Fruit fly (Drosophila melanogaster) whole organism, prepupa: ENCODE measurements around the gene CG17134.

Experiments
- CG10631 ChIP-seq: fragments of 200-800 bp; sonication (Bioruptor generic); optimal IDR thresholded peaks from 2 replicates; lab custom pipeline; 2016; ENCODE audit warnings: missing biosample characterization, missing genetic modification characterization
- CG10669 ChIP-seq: fragments of 200-800 bp; sonication (Bioruptor generic); optimal IDR thresholded peaks from 3 replicates; lab custom pipeline; 2018; ENCODE audit warnings: missing biosample characterization, mild to moderate bottlenecking, missing genetic modification characterization, moderate library complexity
- CG11762 ChIP-seq: fragments of 200-800 bp; sonication (Bioruptor generic); optimal IDR thresholded peaks from 3 replicates; lab custom pipeline; 2016; ENCODE audit warnings: missing biosample characterization, missing genetic modification characterization; ENCODE audit not compliant: insufficient read depth
- CG11902 ChIP-seq: fragments of 200-800 bp; sonication (Bioruptor generic); optimal IDR thresholded peaks from 3 replicates; lab custom pipeline; 2016; ENCODE audit warnings: missing biosample characterization, missing genetic modification characterization
- CG1621 ChIP-seq: fragments of 200-800 bp; sonication (Bioruptor generic); optimal IDR thresholded peaks from 3 replicates; lab custom pipeline; 2018; ENCODE audit warnings: missing biosample characterization, mild to moderate bottlenecking, missing genetic modification characterization
- CG16779 ChIP-seq: fragments of 200-800 bp; sonication (Bioruptor generic); optimal IDR thresholded peaks from 3 replicates; lab custom pipeline; 2017; ENCODE audit warnings: missing biosample characterization, mild to moderate bottlenecking, missing genetic modification characterization
- CG3032 ChIP-seq: fragments of 200-800 bp; optimal IDR thresholded peaks from 2 replicates; lab custom pipeline; 2019; ENCODE audit warnings: missing biosample characterization, mild to moderate bottlenecking, missing genetic modification characterization, moderate library complexity
- CG32006 ChIP-seq: fragments of 200-800 bp; sonication (Bioruptor generic); optimal IDR thresholded peaks from 3 replicates; lab custom pipeline; 2017; ENCODE audit warnings: missing biosample characterization, mild to moderate bottlenecking, missing genetic modification characterization
- CG3919 ChIP-seq: fragments of 200-800 bp; sonication (Bioruptor generic); optimal IDR thresholded peaks from 3 replicates; lab custom pipeline; 2016; ENCODE audit warnings: missing biosample characterization, missing genetic modification characterization
- CG4318 ChIP-seq: fragments of 200-800 bp; sonication (Bioruptor generic); optimal IDR thresholded peaks from 3 replicates; lab custom pipeline; 2017; ENCODE audit warnings: missing biosample characterization, mild to moderate bottlenecking, missing genetic modification characterization
- CG6163 ChIP-seq: fragments of 200-800 bp; sonication (Bioruptor generic); IDR thresholded peaks from 3 replicates; pipeline ENCODE4 v1.3.6; 2022; ENCODE audit warnings: missing biosample characterization, missing genetic modification characterization
- CG6792 ChIP-seq: fragments of 200-800 bp; sonication (Bioruptor generic); optimal IDR thresholded peaks from 3 replicates; lab custom pipeline; 2016; ENCODE audit warnings: missing biosample characterization, missing genetic modification characterization
- CG6854 ChIP-seq: fragments of 200-800 bp; sonication (Bioruptor generic); optimal IDR thresholded peaks from 2 replicates; lab custom pipeline; 2017; ENCODE audit warnings: missing biosample characterization, mild to moderate bottlenecking, missing genetic modification characterization
- CG7368 ChIP-seq: fragments of 200-800 bp; sonication (Bioruptor generic); optimal IDR thresholded peaks from 3 replicates; lab custom pipeline; 2016; ENCODE audit warnings: missing biosample characterization, missing genetic modification characterization
- CG8119 ChIP-seq: fragments of 200-800 bp; sonication (Bioruptor generic); IDR thresholded peaks from 3 replicates; pipeline ENCODE4 v1.3.6; 2022; ENCODE audit warnings: missing biosample characterization, missing genetic modification characterization
- CG8319 ChIP-seq: fragments of 200-800 bp; sonication (Bioruptor generic); optimal IDR thresholded peaks from 3 replicates; lab custom pipeline; 2016; ENCODE audit warnings: missing biosample characterization, missing genetic modification characterization
- CG8632 ChIP-seq: fragments of 200-800 bp; sonication (Bioruptor generic); optimal IDR thresholded peaks from 3 replicates; lab custom pipeline; 2016; ENCODE audit warnings: missing biosample characterization, missing genetic modification characterization
- CG9139 ChIP-seq: fragments of 200-800 bp; sonication (Bioruptor generic); optimal IDR thresholded peaks from 3 replicates; lab custom pipeline; 2017; ENCODE audit warnings: missing biosample characterization, mild to moderate bottlenecking, missing genetic modification characterization
- Eip75B ChIP-seq: fragments of 200-800 bp; sonication (Bioruptor generic); optimal IDR thresholded peaks from 3 replicates; lab custom pipeline; 2016; ENCODE audit warnings: missing biosample characterization, missing genetic modification characterization
- Eip78C ChIP-seq: fragments of 200-800 bp; sonication (Bioruptor generic); peaks from one replicate; lab custom pipeline; 2016; ENCODE audit warnings: missing biosample characterization, missing genetic modification characterization
- Ets96B ChIP-seq: fragments of 200-800 bp; optimal IDR thresholded peaks from 2 replicates; lab custom pipeline; 2019; ENCODE audit warnings: missing biosample characterization, mild to moderate bottlenecking, missing genetic modification characterization, moderate library complexity
- Gug ChIP-seq: fragments of 200-800 bp; sonication (Bioruptor generic); IDR thresholded peaks from 2 replicates; pipeline ENCODE4 v1.3.6; 2022; ENCODE audit warnings: missing biosample characterization, missing genetic modification characterization
- Hr38 ChIP-seq: sonication (Bioruptor generic); optimal IDR thresholded peaks from 2 replicates; lab custom pipeline; 2016; ENCODE audit warnings: missing biosample characterization, missing genetic modification characterization
- Hr39 ChIP-seq: fragments of 200-800 bp; sonication (Bioruptor generic); optimal IDR thresholded peaks from 2 replicates; lab custom pipeline; 2016; ENCODE audit warnings: missing biosample characterization, missing genetic modification characterization
- Hr4 ChIP-seq: fragments of 200-800 bp; sonication (Bioruptor generic); optimal IDR thresholded peaks from 3 replicates; lab custom pipeline; 2016; ENCODE audit warnings: missing biosample characterization, missing genetic modification characterization
- Lpt ChIP-seq: fragments of 200-800 bp; sonication (Bioruptor generic); optimal IDR thresholded peaks from 3 replicates; lab custom pipeline; 2016; ENCODE audit warnings: missing biosample characterization, missing genetic modification characterization
- Met ChIP-seq: fragments of 200-800 bp; sonication (Bioruptor generic); optimal IDR thresholded peaks from 3 replicates; lab custom pipeline; 2016; ENCODE audit warnings: missing biosample characterization, missing genetic modification characterization
- Sox14 ChIP-seq: fragments of 200-800 bp; sonication (Bioruptor generic); optimal IDR thresholded peaks from 3 replicates; lab custom pipeline; 2016; ENCODE audit warnings: missing biosample characterization, missing genetic modification characterization
- Sox15 ChIP-seq: fragments of 200-800 bp; sonication (Bioruptor generic); optimal IDR thresholded peaks from 3 replicates; lab custom pipeline; 2016; ENCODE audit warnings: missing biosample characterization, missing genetic modification characterization
- achi ChIP-seq: fragments of 200-800 bp; sonication (Bioruptor generic); optimal IDR thresholded peaks from 3 replicates; lab custom pipeline; 2016; ENCODE audit warnings: missing biosample characterization, missing genetic modification characterization
- acj6 ChIP-seq: fragments of 200-800 bp; sonication (Bioruptor generic); optimal IDR thresholded peaks from 3 replicates; lab custom pipeline; 2016; ENCODE audit warnings: missing biosample characterization, missing genetic modification characterization
- cyc ChIP-seq: fragments of 200-800 bp; sonication (Bioruptor generic); optimal IDR thresholded peaks from 3 replicates; lab custom pipeline; 2016; ENCODE audit warnings: missing biosample characterization, missing genetic modification characterization
- dac ChIP-seq: fragments of 200-800 bp; sonication (Bioruptor generic); optimal IDR thresholded peaks from 2 replicates; lab custom pipeline; 2017; ENCODE audit warnings: missing biosample characterization, mild to moderate bottlenecking, missing genetic modification characterization
- eg ChIP-seq: fragments of 200-800 bp; sonication (Bioruptor generic); IDR thresholded peaks from 3 replicates; pipeline ENCODE4 v1.3.6; 2022; ENCODE audit warnings: missing biosample characterization, missing genetic modification characterization
- esn ChIP-seq: fragments of 200-800 bp; sonication (Bioruptor generic); optimal IDR thresholded peaks from 2 replicates; lab custom pipeline; 2016; ENCODE audit warnings: missing biosample characterization, mild to moderate bottlenecking, missing genetic modification characterization, moderate library complexity
- fd59A ChIP-seq: fragments of 200-800 bp; sonication (Bioruptor generic); optimal IDR thresholded peaks from 2 replicates; lab custom pipeline; 2017; ENCODE audit warnings: missing biosample characterization, mild to moderate bottlenecking, missing genetic modification characterization, missing genetic modification reagents
- fd85E ChIP-seq: fragments of 200-800 bp; sonication (Bioruptor generic); optimal IDR thresholded peaks from 3 replicates; lab custom pipeline; 2016; ENCODE audit warnings: missing biosample characterization, missing genetic modification characterization
- fkh ChIP-seq: fragments of 200-800 bp; sonication (Bioruptor generic); optimal IDR thresholded peaks from 3 replicates; lab custom pipeline; 2017; ENCODE audit warnings: missing biosample characterization, mild to moderate bottlenecking, missing genetic modification characterization, moderate library complexity
- lz ChIP-seq: fragments of 200-800 bp; sonication (Bioruptor generic); optimal IDR thresholded peaks from 3 replicates; lab custom pipeline; 2016; ENCODE audit warnings: missing biosample characterization, missing genetic modification characterization
- net ChIP-seq: fragments of 200-800 bp; sonication (Bioruptor generic); optimal IDR thresholded peaks from 3 replicates; lab custom pipeline; 2016; ENCODE audit warnings: missing biosample characterization, missing genetic modification characterization
- pdm3 ChIP-seq: fragments of 200-800 bp; sonication (Bioruptor generic); optimal IDR thresholded peaks from 3 replicates; lab custom pipeline; 2016; ENCODE audit warnings: missing biosample characterization, missing genetic modification characterization
- salr ChIP-seq, 2 experiments: fragments of 200-800 bp; sonication (Bioruptor generic); optimal IDR thresholded peaks; 3 replicates each; lab custom pipeline; 2016 to 2018; ENCODE audit warnings: missing biosample characterization in 2 of 2, missing genetic modification characterization in 2 of 2, mild to moderate bottlenecking in 1 of 2
- ss ChIP-seq, 2 experiments: fragments of 200-800 bp; sonication (Bioruptor generic); optimal IDR thresholded peaks; 2 replicates in 1 of 2; 3 replicates in 1 of 2; lab custom pipeline; 2017 to 2018; ENCODE audit warnings: mild to moderate bottlenecking in 2 of 2, missing biosample characterization in 2 of 2, missing genetic modification characterization in 2 of 2, moderate library complexity in 1 of 2
- svp ChIP-seq: fragments of 200-800 bp; sonication (Bioruptor generic); peaks from one replicate; lab custom pipeline; 2016; ENCODE audit warnings: missing biosample characterization, missing genetic modification characterization
- topi ChIP-seq: fragments of 200-800 bp; sonication (Bioruptor generic); optimal IDR thresholded peaks from 3 replicates; lab custom pipeline; 2016; ENCODE audit warnings: missing biosample characterization, missing genetic modification characterization

CG17134 gene

dm6 chr2L:10856328-10856942, 35.9 kb downstream of the CG17134 start, which contains the start of gene Dnz1 (continued):
- TF ChIP-seq salr (GFP tag; optimal IDR thresholded peaks at IDR 0.05; lab: Kevin White, UChicago) (peak in 1 of 2 experiments; percentile 17), svp (peak; percentile 64), fkh (GFP tag; lab: Kevin White, UChicago) (peak; percentile 57), pdm3 (peak; percentile 70), eg (peak; percentile 28; the same call in 1 of the 3 replicates), achi (GFP tag; lab: Kevin White, UChicago) (peak; percentile 34), CG8119 (GFP tag; lab: Robert Waterston, UW) (0 out of 3 replicates have a peak, but pooled peaks have one; percentile 37), CG9139 (GFP tag; lab: Kevin White, UChicago) (no peak), CG11762 (GFP tag; lab: Kevin White, UChicago) (no peak), dac (no peak), esn (GFP tag; lab: Kevin White, UChicago) (peak; percentile 48), Gug (GFP tag; lab: Robert Waterston, UW) (no peak), Hr38 (GFP tag; lab: Kevin White, UChicago) (no peak), CG11902 (peak; percentile 15), Eip75B (GFP tag; lab: Kevin White, UChicago) (peak; percentile 33), fd59A (no peak), CG1621 (tag; lab: Kevin White, UChicago) (no peak), fd85E (GFP tag; lab: Kevin White, UChicago) (no peak), Hr39 (GFP tag; lab: Kevin White, UChicago) (peak; percentile 57), CG3919 (GFP tag; lab: Kevin White, UChicago) (peak; percentile 51), CG6163 (GFP tag; lab: Robert Waterston, UW) (no peak)
- TF ChIP-seq, all 60 proteins: peak for 39

dm6 chr2L:10858064-10859047, 37.9 kb downstream of the CG17134 start, which contains the start of the genes aurB and Stam:
Gene aurB, minus strand, starts transcription at chr2L:10858094.
Gene Stam, plus strand, starts transcription at chr2L:10858536.
- TF ChIP-seq Sox14 (GFP tag; lab: Kevin White, UChicago): no peak
- TF ChIP-seq dac: no peak
- TF ChIP-seq Hr4 (GFP tag; lab: Kevin White, UChicago): peak; percentile 53
- peak; percentile 45 for TF ChIP-seq Ets96B (tag; lab: Kevin White, UChicago)
- no peak for TF ChIP-seq Sox15 (GFP tag; lab: Kevin White, UChicago)
- TF ChIP-seq salr (GFP tag; optimal IDR thresholded peaks at IDR 0.05; lab: Kevin White, UChicago): peak in 1 of 2 experiments; percentile 38
- TF ChIP-seq Eip78C (GFP tag; lab: Kevin White, UChicago): peak; percentile 60
- peak; percentile 41 for TF ChIP-seq CG8632
- TF ChIP-seq CG16779 (tag; lab: Kevin White, UChicago): no peak
- TF ChIP-seq CG1621 (tag; lab: Kevin White, UChicago): no peak
- peak; percentile 58 for TF ChIP-seq CG10631 (GFP tag; lab: Kevin White, UChicago)
- TF ChIP-seq eg: peak; percentile 61
- TF ChIP-seq lz (GFP tag; lab: Kevin White, UChicago): peak; percentile 25
- peak; percentile 37 for TF ChIP-seq pdm3
- no peak for TF ChIP-seq fd59A
- peak; percentile 43 for TF ChIP-seq achi (GFP tag; lab: Kevin White, UChicago)
- no peak for TF ChIP-seq Lpt (GFP tag; lab: Kevin White, UChicago)
- peak; percentile 15 for TF ChIP-seq CG6792
- TF ChIP-seq CG3032 (tag; lab: Kevin White, UChicago): peak; percentile 59
- peak; percentile 48; the same call in 1 of the 3 replicates for TF ChIP-seq CG8119 (GFP tag; lab: Robert Waterston, UW)
- no peak for TF ChIP-seq fkh (GFP tag; lab: Kevin White, UChicago)
- peak; percentile 57 for TF ChIP-seq CG32006 (GFP tag; lab: Kevin White, UChicago)
- TF ChIP-seq CG7368 (GFP tag; lab: Kevin White, UChicago): peak; percentile 19
- TF ChIP-seq cyc (GFP tag; lab: Kevin White, UChicago): no peak
- peak; percentile 63 for TF ChIP-seq acj6 (GFP tag; lab: Kevin White, UChicago)
- peak; percentile 27 for TF ChIP-seq CG10669 (GFP tag; lab: Kevin White, UChicago)
- TF ChIP-seq CG6163 (GFP tag; lab: Robert Waterston, UW): no peak
- no peak for TF ChIP-seq topi (GFP tag; lab: Kevin White, UChicago)
- TF ChIP-seq CG6854 (GFP tag; lab: Kevin White, UChicago): no peak
- peak; percentile 30 for TF ChIP-seq Met (GFP tag; lab: Kevin White, UChicago)
- no peak for TF ChIP-seq CG9139 (GFP tag; lab: Kevin White, UChicago)
- TF ChIP-seq net: peak; percentile 32
- no peak for TF ChIP-seq CG11902
- no peak for TF ChIP-seq CG4318 (GFP tag; lab: Kevin White, UChicago)
- TF ChIP-seq CG8319 (GFP tag; lab: Kevin White, UChicago): no peak
- TF ChIP-seq ss (GFP tag; optimal IDR thresholded peaks at IDR 0.05; lab: Kevin White, UChicago): peak in 1 of 2 experiments; percentile 24
- TF ChIP-seq esn (GFP tag; lab: Kevin White, UChicago): peak; percentile 46
